Worm (Caenorhabditis elegans) whole organism, young adult: ENCODE measurements around the gene B0280.7.
A peak's percentile ranks its signal among the peaks of the same experiment; 100 is the strongest.

Source experiments
- C17E4.6 ChIP-seq: fragments of 200-800 bp; sonication (Bioruptor generic); IDR thresholded peaks from 2 replicates; pipeline ENCODE4 v1.3.6; 2022; ENCODE audit warnings: missing genetic modification reagents, missing genetic modification characterization, missing compliant biosample characterization
- F39B2.1 ChIP-seq: fragments of 200-800 bp; sonication (Bioruptor generic); IDR thresholded peaks from 2 replicates; pipeline ENCODE4 v1.3.6; 2022; ENCODE audit warnings: missing genetic modification reagents, missing genetic modification characterization, missing compliant biosample characterization
- F57A8.1 ChIP-seq: fragments of 200-800 bp; sonication (Bioruptor generic); optimal IDR thresholded peaks from 2 replicates; lab custom pipeline; 2018; ENCODE audit warnings: mild to moderate bottlenecking, missing genetic modification characterization, moderate library complexity, missing compliant biosample characterization
- F57C9.4 ChIP-seq: sonication (generic microtip); optimal IDR thresholded peaks from 2 replicates; lab custom pipeline; 2017; ENCODE audit warnings: mild to moderate bottlenecking, missing genetic modification characterization, missing compliant biosample characterization
- K12H6.12 ChIP-seq: fragments of 200-800 bp; sonication (Bioruptor generic); optimal IDR thresholded peaks from 2 replicates; lab custom pipeline; 2018; ENCODE audit warnings: mild to moderate bottlenecking, missing genetic modification characterization, missing compliant biosample characterization
- T26A5.8 ChIP-seq: sonication (generic microtip); optimal IDR thresholded peaks from 2 replicates; lab custom pipeline; 2016; ENCODE audit warnings: missing genetic modification characterization, missing compliant biosample characterization
- Y56A3A.18 ChIP-seq: fragments of 200-800 bp; sonication (Bioruptor generic); IDR thresholded peaks from 2 replicates; pipeline ENCODE4 v1.3.6; 2022; ENCODE audit warnings: missing genetic modification reagents, missing genetic modification characterization, missing compliant biosample characterization
- ama-1 ChIP-seq, 3 experiments: fragments of 150-350 bp in 1 of 3; sonication (generic microtip) in 2 of 3; optimal IDR thresholded peaks; 2 replicates each; lab custom pipeline; 2014 to 2018; ENCODE audit warnings: missing biosample characterization in 2 of 3, missing genetic modification characterization in 2 of 3, missing genetic modification reagents in 2 of 3
- aptf-2 ChIP-seq: fragments of 200-800 bp; sonication (Bioruptor generic); conservative IDR thresholded peaks from 2 replicates; pipeline ENCODE4 v1.3.6; 2022; ENCODE audit warnings: missing genetic modification reagents, missing genetic modification characterization, missing compliant biosample characterization
- attf-3 ChIP-seq: fragments of 200-800 bp; sonication (Bioruptor generic); conservative IDR thresholded peaks from 2 replicates; pipeline ENCODE4 v1.3.6; 2022; ENCODE audit warnings: missing genetic modification reagents, missing genetic modification characterization, missing compliant biosample characterization
- bed-2 ChIP-seq: fragments of 200-800 bp; sonication (Bioruptor generic); IDR thresholded peaks from 2 replicates; pipeline ENCODE4 v1.3.6; 2022; ENCODE audit warnings: missing genetic modification reagents, missing genetic modification characterization, missing compliant biosample characterization
- ceh-27 ChIP-seq: fragments of 200-800 bp; sonication (Bioruptor generic); optimal IDR thresholded peaks from 2 replicates; lab custom pipeline; 2018; ENCODE audit warnings: mild to moderate bottlenecking, missing genetic modification characterization, moderate library complexity, missing compliant biosample characterization
- dpff-1 ChIP-seq: sonication (generic microtip); optimal IDR thresholded peaks from 2 replicates; lab custom pipeline; 2017; ENCODE audit warnings: mild to moderate bottlenecking, missing genetic modification characterization, missing compliant biosample characterization
- dpl-1 ChIP-seq: fragments of 150-350 bp; optimal IDR thresholded peaks from 2 replicates; lab custom pipeline; 2014; ENCODE audit warnings: missing biosample characterization, missing genetic modification reagents, missing genetic modification characterization
- efl-1 ChIP-seq: fragments of 150-350 bp; optimal IDR thresholded peaks from 2 replicates; lab custom pipeline; 2014; ENCODE audit warnings: missing biosample characterization, missing genetic modification reagents, missing genetic modification characterization
- egl-18 ChIP-seq: fragments of 200-800 bp; sonication (Bioruptor generic); IDR thresholded peaks from 2 replicates; pipeline ENCODE4 v1.3.6; 2022; ENCODE audit warnings: missing genetic modification reagents, missing genetic modification characterization, missing compliant biosample characterization
- ekl-4 ChIP-seq: fragments of 200-800 bp; sonication (Bioruptor generic); IDR thresholded peaks from 2 replicates; pipeline ENCODE4 v1.3.6; 2022; ENCODE audit warnings: missing genetic modification reagents, missing genetic modification characterization, missing compliant biosample characterization
- ets-4 ChIP-seq: fragments of 200-800 bp; sonication (Bioruptor generic); optimal IDR thresholded peaks from 2 replicates; lab custom pipeline; 2018; ENCODE audit warnings: mild to moderate bottlenecking, missing genetic modification characterization, missing compliant biosample characterization
- gei-17 ChIP-seq: fragments of 200-800 bp; sonication (Bioruptor generic); optimal IDR thresholded peaks from 2 replicates; lab custom pipeline; 2018; ENCODE audit warnings: mild to moderate bottlenecking, missing genetic modification characterization, missing compliant biosample characterization
- him-1 ChIP-seq: sonication (generic microtip); optimal IDR thresholded peaks from 2 replicates; lab custom pipeline; 2016; ENCODE audit warnings: missing genotype, missing genetic modification reagents, missing genetic modification characterization, missing compliant biosample characterization
- lin-35 ChIP-seq, 3 experiments: fragments of 150-350 bp in 2 of 3; sonication (generic microtip) in 1 of 3; optimal IDR thresholded peaks; 2 replicates each; lab custom pipeline; 2014 to 2018; ENCODE audit warnings: missing biosample characterization in 3 of 3, missing genetic modification characterization in 3 of 3, missing genetic modification reagents in 3 of 3
- lin-40 ChIP-seq: sonication (generic microtip); optimal IDR thresholded peaks from 2 replicates; lab custom pipeline; 2016; ENCODE audit warnings: missing genetic modification characterization, mild to moderate bottlenecking, missing compliant biosample characterization, missing genotype, missing genetic modification reagents
- lir-1 ChIP-seq: fragments of 200-800 bp; sonication (Bioruptor generic); conservative IDR thresholded peaks from 2 replicates; pipeline ENCODE4 v1.3.6; 2022; ENCODE audit warnings: missing genetic modification reagents, missing genetic modification characterization, missing compliant biosample characterization
- lsy-27 ChIP-seq: sonication (generic microtip); optimal IDR thresholded peaks from 2 replicates; lab custom pipeline; 2017; ENCODE audit warnings: missing genetic modification characterization, mild to moderate bottlenecking, missing compliant biosample characterization, antibody characterized with exemption, missing genotype, borderline replicate concordance; ENCODE audit not compliant: insufficient read depth
- madf-8 ChIP-seq: fragments of 200-800 bp; sonication (Bioruptor generic); conservative IDR thresholded peaks from 2 replicates; pipeline ENCODE4 v1.3.6; 2022; ENCODE audit warnings: missing genetic modification reagents, missing genetic modification characterization, missing compliant biosample characterization
- mel-28 ChIP-seq: sonication (generic microtip); optimal IDR thresholded peaks from 2 replicates; lab custom pipeline; 2016; ENCODE audit warnings: borderline replicate concordance, mild to moderate bottlenecking, missing genetic modification characterization, missing compliant biosample characterization
- nhr-27 ChIP-seq: fragments of 200-800 bp; sonication (Bioruptor generic); optimal IDR thresholded peaks from 2 replicates; lab custom pipeline; 2018; ENCODE audit warnings: mild to moderate bottlenecking, missing genetic modification characterization, moderate library complexity, missing compliant biosample characterization
- nhr-80 ChIP-seq: sonication (generic microtip); optimal IDR thresholded peaks from 2 replicates; lab custom pipeline; 2016; ENCODE audit warnings: missing genetic modification characterization, missing compliant biosample characterization
- nhr-90 ChIP-seq: sonication (generic microtip); optimal IDR thresholded peaks from 2 replicates; lab custom pipeline; 2016; ENCODE audit warnings: missing genotype, mild to moderate bottlenecking, missing genetic modification characterization, missing compliant biosample characterization
- pbrm-1 ChIP-seq: fragments of 200-800 bp; sonication (Bioruptor generic); IDR thresholded peaks from 2 replicates; pipeline ENCODE4 v1.3.6; 2022; ENCODE audit warnings: missing genetic modification reagents, missing genetic modification characterization, missing compliant biosample characterization
- repo-1 ChIP-seq: sonication (generic microtip); optimal IDR thresholded peaks from 2 replicates; lab custom pipeline; 2017; ENCODE audit warnings: mild to moderate bottlenecking, missing genetic modification characterization, missing compliant biosample characterization
- rpc-1 ChIP-seq, 2 experiments: fragments of 150-350 bp in 1 of 2; sonication (generic microtip) in 1 of 2; optimal IDR thresholded peaks; 2 replicates each; lab custom pipeline; 2014 to 2018; ENCODE audit warnings: missing biosample characterization in 1 of 2, missing genetic modification characterization in 1 of 2, missing genetic modification reagents in 1 of 2, missing genotype in 1 of 2
- snpc-1.1 ChIP-seq: sonication (generic microtip); optimal IDR thresholded peaks from 2 replicates; lab custom pipeline; 2017; ENCODE audit warnings: missing genetic modification characterization, mild to moderate bottlenecking, missing compliant biosample characterization, antibody characterized with exemption, moderate library complexity, missing genotype, missing genetic modification reagents; ENCODE audit not compliant: insufficient read depth
- somi-1 ChIP-seq: fragments of 200-800 bp; sonication (Bioruptor generic); optimal IDR thresholded peaks from 2 replicates; lab custom pipeline; 2018; ENCODE audit warnings: mild to moderate bottlenecking, missing genetic modification characterization, missing compliant biosample characterization
- tbp1 ChIP-seq: fragments of 200-800 bp; sonication (Bioruptor generic); optimal IDR thresholded peaks from 2 replicates; lab custom pipeline; 2018; ENCODE audit warnings: mild to moderate bottlenecking, missing genetic modification characterization, missing compliant biosample characterization
- xnd-1 ChIP-seq: sonication (generic microtip); optimal IDR thresholded peaks from 2 replicates; lab custom pipeline; 2016; ENCODE audit warnings: missing genotype, missing genetic modification reagents, missing genetic modification characterization, missing compliant biosample characterization
- zim-3 ChIP-seq: sonication (generic microtip); optimal IDR thresholded peaks from 2 replicates; lab custom pipeline; 2017; ENCODE audit warnings: mild to moderate bottlenecking, missing genetic modification characterization, moderate library complexity, missing compliant biosample characterization
- ztf-18 ChIP-seq: sonication (generic microtip); optimal IDR thresholded peaks from 2 replicates; lab custom pipeline; 2016; ENCODE audit warnings: missing genotype, mild to moderate bottlenecking, missing genetic modification characterization, missing compliant biosample characterization
- ztf-28 ChIP-seq: fragments of 200-800 bp; sonication (Bioruptor generic); IDR thresholded peaks from 2 replicates; pipeline ENCODE4 v1.3.6; 2022; ENCODE audit warnings: missing genetic modification reagents, missing genetic modification characterization, missing compliant biosample characterization
- ztf-3 ChIP-seq: fragments of 200-800 bp; sonication (Bioruptor generic); optimal IDR thresholded peaks from 2 replicates; lab custom pipeline; 2018; ENCODE audit warnings: mild to moderate bottlenecking, missing genetic modification characterization, missing compliant biosample characterization

The B0280.7 gene

ce11 chrIII:7103940-7104440 is 7.7 kb downstream of the B0280.7 start, which contains the start of gene cpg-2 (continued):
- TF ChIP-seq T26A5.8 (tag; lab: Kevin White, UChicago) (no peak), pbrm-1 (peak; percentile 27; the same call in 1 of the 2 replicates), him-1 (tag; lab: Kevin White, UChicago) (peak; percentile 62), dpff-1 (tag; lab: Kevin White, UChicago) (no peak), mel-28 (tag; lab: Kevin White, UChicago) (no peak), ceh-27 (GFP tag; lab: Kevin White, UChicago) (no peak), nhr-27 (tag; lab: Kevin White, UChicago) (no peak), efl-1 (GFP tag; lab: Kevin White, UChicago) (peak; percentile 99), Y56A3A.18 (GFP tag; lab: Robert Waterston, UW) (no peak), rpc-1 (optimal IDR thresholded peaks at IDR 0.05; lab: Kevin White, UChicago) (no peak), rpc-1 (tag; optimal IDR thresholded peaks at IDR 0.05; lab: Kevin White, UChicago) (no peak), egl-18 (no peak), madf-8 (peak; percentile 99), ekl-4 (peak; percentile 81), F39B2.1 (GFP tag; lab: Robert Waterston, UW) (no peak), C17E4.6 (peak; percentile 78; the same call in 1 of the 2 replicates), lsy-27 (tag; lab: Kevin White, UChicago) (no peak), somi-1 (GFP tag; lab: Kevin White, UChicago) (no peak), gei-17 (GFP tag; lab: Kevin White, UChicago) (no peak), ztf-28 (GFP tag; lab: Robert Waterston, UW) (0 out of 2 replicates have a peak, but pooled peaks have one; percentile 20), dpl-1 (GFP tag; lab: Kevin White, UChicago) (peak; percentile 95), lin-40 (tag; lab: Kevin White, UChicago) (no peak), ztf-3 (GFP tag; lab: Kevin White, UChicago) (no peak), zim-3 (tag; lab: Kevin White, UChicago) (no peak), F57A8.1 (GFP tag; lab: Kevin White, UChicago) (no peak), bed-2 (no peak), xnd-1 (tag; lab: Kevin White, UChicago) (peak; percentile 97), ztf-18 (tag; lab: Kevin White, UChicago) (peak; percentile 21), snpc-1.1 (tag; lab: Kevin White, UChicago) (peak; percentile 82), lir-1 (GFP tag; lab: Robert Waterston, UW) (peak; percentile 76), ets-4 (GFP tag; lab: Kevin White, UChicago) (no peak), ama-1 (optimal IDR thresholded peaks at IDR 0.05; lab: Kevin White, UChicago) (no peak), ama-1 (GFP tag; optimal IDR thresholded peaks at IDR 0.05; lab: Kevin White, UChicago) (peak in 1 of 2 experiments; percentile 7), nhr-80 (tag; lab: Kevin White, UChicago) (no peak), tbp1 (GFP tag; lab: Kevin White, UChicago) (peak; percentile 64), K12H6.12 (tag; lab: Kevin White, UChicago) (no peak), nhr-90 (tag; lab: Kevin White, UChicago) (no peak), F57C9.4 (tag; lab: Kevin White, UChicago) (no peak), attf-3 (GFP tag; lab: Robert Waterston, UW) (peak; percentile 24; the same call in 1 of the 2 replicates), repo-1 (tag; lab: Kevin White, UChicago) (no peak), lin-35 (GFP tag; optimal IDR thresholded peaks at IDR 0.05; lab: Kevin White, UChicago) (peak; percentile 4 to 89 (median 58)), aptf-2 (GFP tag; lab: Robert Waterston, UW) (no peak)
